Worm (Caenorhabditis elegans) whole organism, mixed stage, embryonic: ENCODE measurements around the gene Y42H9B.3.

ENCODE experiments used
- M03D4.4 ChIP-seq: sonication (generic microtip); optimal IDR thresholded peaks from 2 replicates; lab custom pipeline; 2017; ENCODE audit warnings: mild to moderate bottlenecking, missing genetic modification characterization, missing compliant biosample characterization
- blmp-1 ChIP-seq: fragments of 150-350 bp; optimal IDR thresholded peaks from 2 replicates; lab custom pipeline; 2014; ENCODE audit warnings: missing biosample characterization, missing genetic modification characterization
- ceh-39 ChIP-seq: fragments of 150-350 bp; optimal IDR thresholded peaks from 2 replicates; lab custom pipeline; 2014; ENCODE audit warnings: missing biosample characterization, missing genetic modification characterization
- ceh-43 ChIP-seq: fragments of 200-800 bp; sonication (Bioruptor generic); optimal IDR thresholded peaks from 2 replicates; lab custom pipeline; 2018; ENCODE audit warnings: mild to moderate bottlenecking, missing genetic modification characterization, moderate library complexity, missing compliant biosample characterization
- ces-1 ChIP-seq: fragments of 150-350 bp; optimal IDR thresholded peaks from 2 replicates; lab custom pipeline; 2014; ENCODE audit warnings: missing biosample characterization, missing genetic modification reagents, missing genetic modification characterization
- cnd-1 ChIP-seq: fragments of 200-800 bp; sonication (Bioruptor generic); optimal IDR thresholded peaks from 2 replicates; lab custom pipeline; 2018; ENCODE audit warnings: mild to moderate bottlenecking, missing genetic modification characterization, missing compliant biosample characterization
- drap-1 ChIP-seq: fragments of 200-800 bp; sonication (Bioruptor generic); optimal IDR thresholded peaks from 3 replicates; lab custom pipeline; 2018; ENCODE audit warnings: mild to moderate bottlenecking, missing genetic modification characterization, missing compliant biosample characterization
- elt-3 ChIP-seq: fragments of 150-350 bp; optimal IDR thresholded peaks from 2 replicates; lab custom pipeline; 2014; ENCODE audit warnings: missing biosample characterization, missing genetic modification characterization
- flh-1 ChIP-seq: fragments of 200-800 bp; sonication (Bioruptor generic); optimal IDR thresholded peaks from 2 replicates; lab custom pipeline; 2018; ENCODE audit warnings: mild to moderate bottlenecking, missing genetic modification characterization, moderate library complexity, missing compliant biosample characterization
- ham-2 ChIP-seq: fragments of 200-800 bp; sonication (Bioruptor generic); optimal IDR thresholded peaks from 2 replicates; lab custom pipeline; 2018; ENCODE audit warnings: mild to moderate bottlenecking, missing genetic modification characterization, missing compliant biosample characterization
- hlh-1 ChIP-seq: fragments of 150-350 bp; optimal IDR thresholded peaks from 2 replicates; lab custom pipeline; 2014; ENCODE audit warnings: missing biosample characterization, missing genetic modification reagents, missing genetic modification characterization
- lin-32 ChIP-seq: fragments of 200-800 bp; sonication (Bioruptor generic); optimal IDR thresholded peaks from 2 replicates; lab custom pipeline; 2018; ENCODE audit warnings: mild to moderate bottlenecking, missing genetic modification characterization, missing compliant biosample characterization
- mab-5 ChIP-seq: fragments of 150-350 bp; optimal IDR thresholded peaks from 2 replicates; lab custom pipeline; 2014; ENCODE audit warnings: missing biosample characterization, missing genetic modification characterization
- mep-1 ChIP-seq: fragments of 150-350 bp; optimal IDR thresholded peaks from 2 replicates; lab custom pipeline; 2017; ENCODE audit warnings: missing biosample characterization, missing genetic modification reagents, missing genetic modification characterization, inconsistent platforms
- mls-2 ChIP-seq: sonication (generic microtip); optimal IDR thresholded peaks from 2 replicates; lab custom pipeline; 2016; ENCODE audit warnings: mild to moderate bottlenecking, missing genetic modification characterization, moderate library complexity, missing compliant biosample characterization
- nhr-12 ChIP-seq: fragments of 150-350 bp; optimal IDR thresholded peaks from 2 replicates; lab custom pipeline; 2014; ENCODE audit warnings: missing biosample characterization, missing genetic modification characterization
- nhr-2 ChIP-seq: fragments of 150-350 bp; optimal IDR thresholded peaks from 2 replicates; lab custom pipeline; 2014; ENCODE audit warnings: missing biosample characterization, missing genetic modification characterization
- nhr-237 ChIP-seq: fragments of 150-350 bp; optimal IDR thresholded peaks from 2 replicates; lab custom pipeline; 2014; ENCODE audit warnings: missing biosample characterization, missing genetic modification characterization
- nhr-28 ChIP-seq: fragments of 150-350 bp; optimal IDR thresholded peaks from 2 replicates; lab custom pipeline; 2014; ENCODE audit warnings: missing biosample characterization, missing genetic modification characterization
- nhr-76 ChIP-seq: sonication (generic microtip); optimal IDR thresholded peaks from 2 replicates; lab custom pipeline; 2017; ENCODE audit warnings: missing biosample characterization, missing genetic modification characterization
- pha-4 ChIP-seq: fragments of 150-350 bp; optimal IDR thresholded peaks from 2 replicates; lab custom pipeline; 2018; ENCODE audit warnings: missing biosample characterization, missing genetic modification reagents, missing genetic modification characterization
- sem-2 ChIP-seq: fragments of 200-800 bp; sonication (Bioruptor generic); optimal IDR thresholded peaks from 2 replicates; lab custom pipeline; 2018; ENCODE audit warnings: mild to moderate bottlenecking, missing genetic modification characterization, missing compliant biosample characterization
- snpc-4 ChIP-seq: fragments of 150-350 bp; optimal IDR thresholded peaks from 2 replicates; lab custom pipeline; 2014; ENCODE audit warnings: missing biosample characterization, missing genetic modification characterization
- sptf-1 ChIP-seq: sonication (generic microtip); optimal IDR thresholded peaks from 2 replicates; lab custom pipeline; 2017; ENCODE audit warnings: mild to moderate bottlenecking, missing genetic modification characterization, moderate library complexity, missing compliant biosample characterization
- unc-120 ChIP-seq: sonication (generic microtip); optimal IDR thresholded peaks from 2 replicates; lab custom pipeline; 2017; ENCODE audit warnings: missing genetic modification characterization, missing compliant biosample characterization; ENCODE audit not compliant: poor library complexity, severe bottlenecking
- unc-39 ChIP-seq: fragments of 150-350 bp; optimal IDR thresholded peaks from 2 replicates; lab custom pipeline; 2014; ENCODE audit warnings: missing biosample characterization, missing genetic modification characterization
- unc-62 ChIP-seq: fragments of 150-350 bp; optimal IDR thresholded peaks from 2 replicates; lab custom pipeline; 2014; ENCODE audit warnings: missing biosample characterization, missing genetic modification reagents, missing genetic modification characterization
- zip-8 ChIP-seq: fragments of 150-350 bp; optimal IDR thresholded peaks from 2 replicates; lab custom pipeline; 2014; ENCODE audit warnings: missing biosample characterization, missing genetic modification characterization
- ztf-11 ChIP-seq: fragments of 150-350 bp; optimal IDR thresholded peaks from 2 replicates; lab custom pipeline; 2014; ENCODE audit warnings: missing biosample characterization, missing genetic modification characterization

Y42H9B.3 gene

ce11 chrIV:8008137-8008536 is 4.1 kb downstream of the Y42H9B.3 start:
- peak; percentile 98 for TF ChIP-seq nhr-2 (tag; lab: Kevin White, UChicago)
- peak; percentile 17 for TF ChIP-seq cnd-1 (tag; lab: Kevin White, UChicago)
- TF ChIP-seq nhr-237 (tag; lab: Kevin White, UChicago), result no peak
- TF ChIP-seq drap-1, result no peak
- TF ChIP-seq mls-2 (tag; lab: Kevin White, UChicago), result peak; percentile 0
- TF ChIP-seq ham-2 (GFP tag; lab: Kevin White, UChicago), result peak; percentile 63

- TF ChIP-seq ces-1 (GFP tag; lab: Kevin White, UChicago) (no peak), cnd-1 (tag; lab: Kevin White, UChicago) (no peak)
Measured at ce11 chrIV:8007549-8007948, 4.7 kb downstream of the Y42H9B.3 start.

- no peak for TF ChIP-seq snpc-4 (tag; lab: Kevin White, UChicago)
- no peak for TF ChIP-seq ces-1 (GFP tag; lab: Kevin White, UChicago)
- no peak for TF ChIP-seq blmp-1 (tag; lab: Kevin White, UChicago)
- TF ChIP-seq unc-39 (tag; lab: Kevin White, UChicago), result no peak
- no peak for TF ChIP-seq sem-2 (GFP tag; lab: Kevin White, UChicago)
- TF ChIP-seq nhr-2 (tag; lab: Kevin White, UChicago), result peak; percentile 68
- TF ChIP-seq nhr-12 (tag; lab: Kevin White, UChicago), result no peak
- no peak for TF ChIP-seq ham-2 (GFP tag; lab: Kevin White, UChicago)
- no peak for TF ChIP-seq cnd-1 (tag; lab: Kevin White, UChicago)
- TF ChIP-seq hlh-1 (tag; lab: Kevin White, UChicago), result no peak
- no peak for TF ChIP-seq ceh-39 (tag; lab: Kevin White, UChicago)
- no peak for TF ChIP-seq ztf-11
- no peak for TF ChIP-seq mls-2 (tag; lab: Kevin White, UChicago)
- no peak for TF ChIP-seq drap-1
- peak; percentile 51 for TF ChIP-seq zip-8
Measured at ce11 chrIV:8006161-8006560, 6.1 kb downstream of the Y42H9B.3 start.

- TF ChIP-seq lin-32 (GFP tag; lab: Kevin White, UChicago) (no peak), hlh-1 (tag; lab: Kevin White, UChicago) (no peak), mep-1 (no peak), ztf-11 (no peak), nhr-76 (tag; lab: Kevin White, UChicago) (no peak), flh-1 (GFP tag; lab: Kevin White, UChicago) (no peak), nhr-237 (tag; lab: Kevin White, UChicago) (no peak), pha-4 (tag; lab: Kevin White, UChicago) (no peak), ceh-39 (tag; lab: Kevin White, UChicago) (no peak), elt-3 (no peak), sem-2 (GFP tag; lab: Kevin White, UChicago) (no peak), ceh-43 (no peak), ham-2 (GFP tag; lab: Kevin White, UChicago) (no peak), mls-2 (tag; lab: Kevin White, UChicago) (no peak), blmp-1 (tag; lab: Kevin White, UChicago) (no peak), M03D4.4 (tag; lab: Kevin White, UChicago) (no peak), unc-39 (tag; lab: Kevin White, UChicago) (no peak)
Measured at ce11 chrIV:8005376-8005775, 6.9 kb downstream of the Y42H9B.3 start.

ce11 chrIV:8004019-8004418 is 8.2 kb downstream of the Y42H9B.3 start, which contains the start of gene rig-4:
rig-4 (minus strand) TSS chrIV:8004119.
- TF ChIP-seq nhr-12 (tag; lab: Kevin White, UChicago) (no peak), mab-5 (no peak), unc-120 (no peak), unc-62 (GFP tag; lab: Kevin White, UChicago) (no peak), drap-1 (no peak), blmp-1 (tag; lab: Kevin White, UChicago) (no peak), pha-4 (tag; lab: Kevin White, UChicago) (no peak), nhr-28 (tag; lab: Kevin White, UChicago) (no peak)
- TF ChIP-seq, all 35 proteins: peak for 0

ce11 chrIV:8000763-8001162 is 11.5 kb downstream of the Y42H9B.3 start:
- no peak for TF ChIP-seq mab-5
- TF ChIP-seq unc-39 (tag; lab: Kevin White, UChicago), result no peak
- no peak for TF ChIP-seq flh-1 (GFP tag; lab: Kevin White, UChicago)
- no peak for TF ChIP-seq ces-1 (GFP tag; lab: Kevin White, UChicago)
- TF ChIP-seq ceh-43, result no peak
- TF ChIP-seq blmp-1 (tag; lab: Kevin White, UChicago), result no peak
- TF ChIP-seq ham-2 (GFP tag; lab: Kevin White, UChicago), result no peak
- peak; percentile 38 for TF ChIP-seq zip-8
- no peak for TF ChIP-seq ztf-11
- no peak for TF ChIP-seq snpc-4 (tag; lab: Kevin White, UChicago)
- TF ChIP-seq sptf-1 (tag; lab: Kevin White, UChicago), result no peak
- peak; percentile 85 for TF ChIP-seq nhr-2 (tag; lab: Kevin White, UChicago)
- TF ChIP-seq mls-2 (tag; lab: Kevin White, UChicago), result no peak
